Fruit fly (Drosophila melanogaster) whole organism, prepupa: Measurements from ENCODE around the gene mTTF.

Source experiments
- Blimp-1 ChIP-seq: fragments of 200-800 bp; sonication (Bioruptor generic); optimal IDR thresholded peaks from 3 replicates; lab custom pipeline; 2017; ENCODE audit warnings: missing biosample characterization, missing genetic modification characterization, mild to moderate bottlenecking, moderate library complexity, missing genetic modification reagents
- CG10669 ChIP-seq: fragments of 200-800 bp; sonication (Bioruptor generic); optimal IDR thresholded peaks from 3 replicates; lab custom pipeline; 2018; ENCODE audit warnings: missing biosample characterization, mild to moderate bottlenecking, missing genetic modification characterization, moderate library complexity
- CG11762 ChIP-seq: fragments of 200-800 bp; sonication (Bioruptor generic); optimal IDR thresholded peaks from 3 replicates; lab custom pipeline; 2016; ENCODE audit warnings: missing biosample characterization, missing genetic modification characterization; ENCODE audit not compliant: insufficient read depth
- CG15336 ChIP-seq: fragments of 200-800 bp; sonication (Bioruptor generic); IDR thresholded peaks from 2 replicates; pipeline ENCODE4 v1.3.6; 2022; ENCODE audit warnings: missing biosample characterization, missing genetic modification characterization
- CG16779 ChIP-seq: fragments of 200-800 bp; sonication (Bioruptor generic); optimal IDR thresholded peaks from 3 replicates; lab custom pipeline; 2017; ENCODE audit warnings: missing biosample characterization, mild to moderate bottlenecking, missing genetic modification characterization
- CG3032 ChIP-seq: fragments of 200-800 bp; optimal IDR thresholded peaks from 2 replicates; lab custom pipeline; 2019; ENCODE audit warnings: missing biosample characterization, mild to moderate bottlenecking, missing genetic modification characterization, moderate library complexity
- CG34406 ChIP-seq: fragments of 200-800 bp; sonication (Bioruptor generic); optimal IDR thresholded peaks from 3 replicates; lab custom pipeline; 2016; ENCODE audit warnings: missing biosample characterization, missing genetic modification characterization
- CG4318 ChIP-seq: fragments of 200-800 bp; sonication (Bioruptor generic); optimal IDR thresholded peaks from 3 replicates; lab custom pipeline; 2017; ENCODE audit warnings: missing biosample characterization, mild to moderate bottlenecking, missing genetic modification characterization
- CG6163 ChIP-seq: fragments of 200-800 bp; sonication (Bioruptor generic); IDR thresholded peaks from 3 replicates; pipeline ENCODE4 v1.3.6; 2022; ENCODE audit warnings: missing biosample characterization, missing genetic modification characterization
- CG6276 ChIP-seq: fragments of 200-800 bp; sonication (Bioruptor generic); optimal IDR thresholded peaks from 2 replicates; lab custom pipeline; 2017; ENCODE audit warnings: missing biosample characterization, mild to moderate bottlenecking, missing genetic modification characterization
- CG6792 ChIP-seq: fragments of 200-800 bp; sonication (Bioruptor generic); optimal IDR thresholded peaks from 3 replicates; lab custom pipeline; 2016; ENCODE audit warnings: missing biosample characterization, missing genetic modification characterization
- CG6808 ChIP-seq: fragments of 200-800 bp; sonication (Bioruptor generic); optimal IDR thresholded peaks from 3 replicates; lab custom pipeline; 2017; ENCODE audit warnings: missing biosample characterization, missing genetic modification characterization, mild to moderate bottlenecking, moderate library complexity, missing genetic modification reagents
- CG8632 ChIP-seq: fragments of 200-800 bp; sonication (Bioruptor generic); optimal IDR thresholded peaks from 3 replicates; lab custom pipeline; 2016; ENCODE audit warnings: missing biosample characterization, missing genetic modification characterization
- CG9139 ChIP-seq: fragments of 200-800 bp; sonication (Bioruptor generic); optimal IDR thresholded peaks from 3 replicates; lab custom pipeline; 2017; ENCODE audit warnings: missing biosample characterization, mild to moderate bottlenecking, missing genetic modification characterization
- Eip75B ChIP-seq: fragments of 200-800 bp; sonication (Bioruptor generic); optimal IDR thresholded peaks from 3 replicates; lab custom pipeline; 2016; ENCODE audit warnings: missing biosample characterization, missing genetic modification characterization
- Eip78C ChIP-seq: fragments of 200-800 bp; sonication (Bioruptor generic); peaks from one replicate; lab custom pipeline; 2016; ENCODE audit warnings: missing biosample characterization, missing genetic modification characterization
- Eip93F ChIP-seq: fragments of 200-800 bp; sonication (Bioruptor generic); optimal IDR thresholded peaks from 2 replicates; lab custom pipeline; 2016; ENCODE audit warnings: missing biosample characterization, mild to moderate bottlenecking, missing genetic modification characterization
- Ets21C ChIP-seq: fragments of 200-800 bp; sonication (Bioruptor generic); optimal IDR thresholded peaks from 3 replicates; lab custom pipeline; 2016; ENCODE audit warnings: missing biosample characterization, missing genetic modification characterization
- Ets96B ChIP-seq: fragments of 200-800 bp; optimal IDR thresholded peaks from 2 replicates; lab custom pipeline; 2019; ENCODE audit warnings: missing biosample characterization, mild to moderate bottlenecking, missing genetic modification characterization, moderate library complexity
- Gug ChIP-seq: fragments of 200-800 bp; sonication (Bioruptor generic); IDR thresholded peaks from 2 replicates; pipeline ENCODE4 v1.3.6; 2022; ENCODE audit warnings: missing biosample characterization, missing genetic modification characterization
- Hr38 ChIP-seq: sonication (Bioruptor generic); optimal IDR thresholded peaks from 2 replicates; lab custom pipeline; 2016; ENCODE audit warnings: missing biosample characterization, missing genetic modification characterization
- Hr4 ChIP-seq: fragments of 200-800 bp; sonication (Bioruptor generic); optimal IDR thresholded peaks from 3 replicates; lab custom pipeline; 2016; ENCODE audit warnings: missing biosample characterization, missing genetic modification characterization
- OdsH ChIP-seq: fragments of 200-800 bp; sonication (Bioruptor generic); optimal IDR thresholded peaks from 3 replicates; lab custom pipeline; 2016; ENCODE audit warnings: missing biosample characterization, missing genetic modification characterization
- Smox ChIP-seq: fragments of 200-800 bp; sonication (Bioruptor generic); optimal IDR thresholded peaks from 3 replicates; lab custom pipeline; 2016; ENCODE audit warnings: missing biosample characterization, missing genetic modification characterization
- Sox14 ChIP-seq: fragments of 200-800 bp; sonication (Bioruptor generic); optimal IDR thresholded peaks from 3 replicates; lab custom pipeline; 2016; ENCODE audit warnings: missing biosample characterization, missing genetic modification characterization
- Sox15 ChIP-seq: fragments of 200-800 bp; sonication (Bioruptor generic); optimal IDR thresholded peaks from 3 replicates; lab custom pipeline; 2016; ENCODE audit warnings: missing biosample characterization, missing genetic modification characterization
- acj6 ChIP-seq: fragments of 200-800 bp; sonication (Bioruptor generic); optimal IDR thresholded peaks from 3 replicates; lab custom pipeline; 2016; ENCODE audit warnings: missing biosample characterization, missing genetic modification characterization
- dac ChIP-seq: fragments of 200-800 bp; sonication (Bioruptor generic); optimal IDR thresholded peaks from 2 replicates; lab custom pipeline; 2017; ENCODE audit warnings: missing biosample characterization, mild to moderate bottlenecking, missing genetic modification characterization
- eg ChIP-seq: fragments of 200-800 bp; sonication (Bioruptor generic); IDR thresholded peaks from 3 replicates; pipeline ENCODE4 v1.3.6; 2022; ENCODE audit warnings: missing biosample characterization, missing genetic modification characterization
- esn ChIP-seq: fragments of 200-800 bp; sonication (Bioruptor generic); optimal IDR thresholded peaks from 2 replicates; lab custom pipeline; 2016; ENCODE audit warnings: missing biosample characterization, mild to moderate bottlenecking, missing genetic modification characterization, moderate library complexity
- fd85E ChIP-seq: fragments of 200-800 bp; sonication (Bioruptor generic); optimal IDR thresholded peaks from 3 replicates; lab custom pipeline; 2016; ENCODE audit warnings: missing biosample characterization, missing genetic modification characterization
- fkh ChIP-seq: fragments of 200-800 bp; sonication (Bioruptor generic); optimal IDR thresholded peaks from 3 replicates; lab custom pipeline; 2017; ENCODE audit warnings: missing biosample characterization, mild to moderate bottlenecking, missing genetic modification characterization, moderate library complexity
- lz ChIP-seq: fragments of 200-800 bp; sonication (Bioruptor generic); optimal IDR thresholded peaks from 3 replicates; lab custom pipeline; 2016; ENCODE audit warnings: missing biosample characterization, missing genetic modification characterization
- net ChIP-seq: fragments of 200-800 bp; sonication (Bioruptor generic); optimal IDR thresholded peaks from 3 replicates; lab custom pipeline; 2016; ENCODE audit warnings: missing biosample characterization, missing genetic modification characterization
- pdm3 ChIP-seq: fragments of 200-800 bp; sonication (Bioruptor generic); optimal IDR thresholded peaks from 3 replicates; lab custom pipeline; 2016; ENCODE audit warnings: missing biosample characterization, missing genetic modification characterization
- salr ChIP-seq, 2 experiments: fragments of 200-800 bp; sonication (Bioruptor generic); optimal IDR thresholded peaks; 3 replicates each; lab custom pipeline; 2016 to 2018; ENCODE audit warnings: missing biosample characterization in 2 of 2, missing genetic modification characterization in 2 of 2, mild to moderate bottlenecking in 1 of 2
- svp ChIP-seq: fragments of 200-800 bp; sonication (Bioruptor generic); peaks from one replicate; lab custom pipeline; 2016; ENCODE audit warnings: missing biosample characterization, missing genetic modification characterization
- vri ChIP-seq: fragments of 200-800 bp; sonication (Bioruptor generic); optimal IDR thresholded peaks from 3 replicates; lab custom pipeline; 2016; ENCODE audit warnings: missing biosample characterization, mild to moderate bottlenecking, missing genetic modification characterization

Gene mTTF

DNA sequence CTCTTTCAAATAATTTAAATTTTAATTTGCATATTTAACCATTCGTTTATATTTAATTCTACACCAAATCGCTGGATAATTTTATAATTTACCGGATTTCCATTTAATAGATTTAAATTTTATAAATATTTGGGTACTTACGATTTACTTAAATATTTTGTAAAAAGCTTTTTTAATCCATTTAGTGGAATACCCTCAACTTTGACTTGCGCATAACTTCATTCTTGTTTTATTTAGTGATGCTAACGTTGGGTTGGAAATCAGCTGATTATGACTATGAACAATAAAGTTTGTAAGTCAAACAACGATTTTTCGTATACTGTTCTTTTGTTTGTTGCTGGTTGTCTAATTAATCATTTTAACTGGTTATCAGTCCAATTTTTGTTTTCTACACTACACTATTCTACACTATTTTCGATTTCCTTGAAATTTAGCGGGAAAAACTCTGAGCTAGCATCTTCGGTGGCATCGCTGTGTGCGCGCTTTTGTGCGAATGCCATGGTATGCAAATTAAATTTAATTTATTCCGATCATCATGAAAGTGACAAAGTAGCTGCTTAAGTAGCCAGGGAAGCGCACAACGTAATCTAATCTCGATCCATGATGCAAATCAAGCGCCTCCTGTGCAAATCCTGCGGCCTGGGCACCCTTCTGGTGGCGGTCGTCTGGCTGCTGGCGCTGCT, 10.3 kb upstream of the mTTF start, which contains the start of gene Pgant35A (continued):
- peak; percentile 32 for TF ChIP-seq lz (GFP tag; lab: Kevin White, UChicago)
- no peak for TF ChIP-seq fd85E (GFP tag; lab: Kevin White, UChicago)
- TF ChIP-seq CG10669 = no peak
- TF ChIP-seq CG9139 (GFP tag; lab: Kevin White, UChicago) = no peak
- peak; percentile 60 for TF ChIP-seq esn (GFP tag; lab: Kevin White, UChicago)
- no peak for TF ChIP-seq eg (GFP tag; lab: Robert Waterston, UW)
- TF ChIP-seq Ets21C (GFP tag; lab: Kevin White, UChicago) = no peak
- TF ChIP-seq CG6792 (GFP tag; lab: Kevin White, UChicago) = no peak
- TF ChIP-seq salr (GFP tag; optimal IDR thresholded peaks at IDR 0.05; lab: Kevin White, UChicago) = peak in 1 of 2 experiments; percentile 4
- TF ChIP-seq fkh (GFP tag; lab: Kevin White, UChicago) = peak; percentile 37
- peak; percentile 50 for TF ChIP-seq CG34406 (GFP tag; lab: Kevin White, UChicago)
- TF ChIP-seq CG6808 = no peak
- TF ChIP-seq Smox (GFP tag; lab: Kevin White, UChicago) = peak; percentile 16
- TF ChIP-seq Gug (GFP tag; lab: Robert Waterston, UW) = no peak
- TF ChIP-seq CG6276 (GFP tag; lab: Kevin White, UChicago) = no peak
- TF ChIP-seq Sox15 (GFP tag; lab: Kevin White, UChicago) = no peak
- TF ChIP-seq CG15336 (GFP tag; lab: Robert Waterston, UW) = peak; percentile 52; the same call in 1 of the 2 replicates

- TF ChIP-seq CG16779 (tag; lab: Kevin White, UChicago) (no peak), Eip75B (peak; percentile 15), fkh (GFP tag; lab: Kevin White, UChicago) (peak; percentile 66)
These were observed 8.3 kb upstream of the mTTF start for dm6 chr2L:14356793-14357372.

- TF ChIP-seq Hr38 (GFP tag; lab: Kevin White, UChicago) (no peak), vri (GFP tag; lab: Kevin White, UChicago) (peak; percentile 5), svp (peak; percentile 70)
These were observed 7.7 kb upstream of the mTTF start for dm6 chr2L:14356279-14356678.

DNA sequence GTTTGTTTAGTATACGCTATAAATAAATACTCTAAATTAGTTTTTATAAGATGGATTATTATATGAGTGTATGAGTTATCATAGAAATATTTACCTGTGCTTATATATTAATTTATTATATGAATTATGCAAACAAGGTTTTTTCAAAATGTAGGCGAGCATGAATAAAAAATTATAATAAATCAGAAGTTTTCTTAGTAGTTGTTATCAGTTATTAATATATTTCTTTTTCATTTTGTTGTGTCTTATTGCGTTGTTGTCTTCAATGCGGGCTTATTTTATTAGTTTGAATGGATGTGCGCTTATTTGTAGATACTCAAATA, 7.2 kb upstream of the mTTF start:
- TF ChIP-seq acj6 (GFP tag; lab: Kevin White, UChicago) (peak; percentile 16), Hr4 (GFP tag; lab: Kevin White, UChicago) (peak; percentile 33), CG3032 (peak; percentile 26), salr (GFP tag; optimal IDR thresholded peaks at IDR 0.05; lab: Kevin White, UChicago) (peak in 1 of 2 experiments; percentile 1), eg (GFP tag; lab: Robert Waterston, UW) (no peak), Eip78C (GFP tag; lab: Kevin White, UChicago) (peak; percentile 56), Blimp-1 (GFP tag; lab: Kevin White, UChicago) (no peak), CG8632 (GFP tag; lab: Kevin White, UChicago) (no peak), CG4318 (GFP tag; lab: Kevin White, UChicago) (peak; percentile 27), Ets21C (GFP tag; lab: Kevin White, UChicago) (no peak)

dm6 chr2L:14355033-14355851, 6.7 kb upstream of the mTTF start, which contains the start of gene Rab14:
Rab14 (plus strand) TSS chr2L:14355145.
- peak; percentile 81 for TF ChIP-seq dac
- TF ChIP-seq Ets96B (tag; lab: Kevin White, UChicago) = peak; percentile 57
- TF ChIP-seq Sox15 (GFP tag; lab: Kevin White, UChicago) = peak; percentile 68
- peak; percentile 78 for TF ChIP-seq CG6276 (GFP tag; lab: Kevin White, UChicago)
- TF ChIP-seq CG11762 (GFP tag; lab: Kevin White, UChicago) = peak; percentile 41
- peak; percentile 74 for TF ChIP-seq CG3032
- TF ChIP-seq CG6808 = peak; percentile 66
- TF ChIP-seq eg (GFP tag; lab: Robert Waterston, UW) = peak; percentile 93
- TF ChIP-seq OdsH (GFP tag; lab: Kevin White, UChicago) = peak; percentile 84
- peak; percentile 85 for TF ChIP-seq svp
- TF ChIP-seq Eip93F (GFP tag; lab: Kevin White, UChicago) = peak; percentile 48
- TF ChIP-seq CG16779 (tag; lab: Kevin White, UChicago) = peak; percentile 61
- peak; percentile 72 for TF ChIP-seq CG10669
- TF ChIP-seq Blimp-1 (GFP tag; lab: Kevin White, UChicago) = peak; percentile 22
- TF ChIP-seq acj6 (GFP tag; lab: Kevin White, UChicago) = peak; percentile 87
- TF ChIP-seq CG6163 (GFP tag; lab: Robert Waterston, UW) = peak; percentile 90
- TF ChIP-seq Sox14 (GFP tag; lab: Kevin White, UChicago) = peak; percentile 83
- TF ChIP-seq Hr38 (GFP tag; lab: Kevin White, UChicago) = peak; percentile 45
- peak; percentile 88 for TF ChIP-seq pdm3 (GFP tag; lab: Kevin White, UChicago)
- TF ChIP-seq Ets21C (GFP tag; lab: Kevin White, UChicago) = peak; percentile 63
- TF ChIP-seq salr (GFP tag; optimal IDR thresholded peaks at IDR 0.05; lab: Kevin White, UChicago) = peak; percentile 69 to 71
- peak; percentile 80 for TF ChIP-seq net (GFP tag; lab: Kevin White, UChicago)
- peak; percentile 74 for TF ChIP-seq Gug (GFP tag; lab: Robert Waterston, UW)
